Fruit fly (Drosophila melanogaster): ENCODE data around the gene nAChRbeta1.

Gene nAChRbeta1

DNA sequence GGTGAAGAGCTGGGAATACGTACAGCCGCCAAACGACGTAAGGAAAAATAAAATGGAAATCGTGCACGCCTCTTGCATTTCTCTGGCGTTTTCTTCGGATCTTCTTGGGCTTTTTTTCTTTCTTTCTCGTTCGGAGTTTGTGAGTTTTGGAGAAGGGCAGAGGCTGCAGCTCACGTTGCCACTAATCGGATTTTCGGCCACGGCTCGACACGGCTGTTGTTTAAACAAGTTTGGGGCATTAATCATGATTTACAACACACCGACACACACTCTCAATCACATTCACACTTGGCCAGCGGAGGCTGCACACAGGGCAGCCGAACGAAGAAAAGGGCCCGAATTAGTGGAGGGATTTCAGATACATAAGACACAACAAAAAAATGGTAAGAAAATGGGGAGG is 32.8 kb upstream of the nAChRbeta1 start:
- no peak for TF ChIP-seq psq (optimal IDR thresholded peaks at IDR 0.05)
- no peak for TF ChIP-seq insv (optimal IDR thresholded peaks at IDR 0.05)
- no peak for TF ChIP-seq ttk (optimal IDR thresholded peaks at IDR 0.05)

DNA sequence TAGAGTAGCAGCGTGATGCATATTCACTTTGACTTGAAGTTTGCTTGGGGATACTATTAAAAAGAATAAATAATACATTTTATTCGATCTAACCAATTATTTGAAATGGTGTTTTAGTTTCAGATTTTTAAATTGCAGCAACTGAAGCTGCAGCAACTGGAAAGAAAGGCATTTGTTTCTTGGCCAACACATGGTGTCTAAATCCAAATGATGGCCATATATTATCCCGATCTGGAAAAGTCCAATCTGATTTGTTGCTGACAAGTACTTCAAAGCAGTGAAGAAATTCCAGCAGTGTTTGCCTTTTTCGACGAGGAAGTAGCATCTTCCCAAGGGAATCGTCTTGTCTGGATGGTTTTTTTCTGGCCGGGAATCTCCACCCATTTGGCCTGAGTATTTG is 32.0 kb upstream of the nAChRbeta1 start:
- no peak for TF ChIP-seq psq (optimal IDR thresholded peaks at IDR 0.05)
- no peak for TF ChIP-seq h (optimal IDR thresholded peaks at IDR 0.05)
- no peak for TF ChIP-seq ttk (optimal IDR thresholded peaks at IDR 0.05)
- TF ChIP-seq insv (optimal IDR thresholded peaks at IDR 0.05): no peak
- no peak for TF ChIP-seq Sin3A (optimal IDR thresholded peaks at IDR 0.05)
- no peak for TF ChIP-seq Myc (optimal IDR thresholded peaks at IDR 0.05)

DNA sequence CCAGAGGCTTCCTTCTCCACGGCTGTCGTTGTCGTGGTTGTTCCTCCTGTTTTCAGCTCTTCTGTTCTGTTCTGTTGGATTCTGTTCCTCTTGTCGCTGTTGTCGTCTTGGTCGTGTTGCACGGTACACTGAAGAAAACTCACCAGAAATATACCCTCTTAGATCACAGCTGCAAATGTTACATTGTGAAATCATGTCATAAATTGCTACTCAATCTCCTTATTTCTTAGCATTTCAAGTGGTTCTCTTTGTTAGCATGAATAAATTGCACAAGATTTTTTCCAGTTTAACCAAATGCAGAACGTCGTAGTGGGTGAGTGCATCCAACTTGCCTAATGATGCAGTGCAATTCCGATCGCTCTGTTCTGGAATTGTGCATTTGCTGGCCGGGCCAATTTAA is 31.3 kb upstream of the nAChRbeta1 start:
- TF ChIP-seq h (optimal IDR thresholded peaks at IDR 0.05): no peak
- no peak for TF ChIP-seq ttk (optimal IDR thresholded peaks at IDR 0.05)
- no peak for TF ChIP-seq Myc (optimal IDR thresholded peaks at IDR 0.05)
- no peak for TF ChIP-seq insv (optimal IDR thresholded peaks at IDR 0.05)
- no peak for TF ChIP-seq Sin3A (optimal IDR thresholded peaks at IDR 0.05)
- TF ChIP-seq psq (optimal IDR thresholded peaks at IDR 0.05): no peak

DNA sequence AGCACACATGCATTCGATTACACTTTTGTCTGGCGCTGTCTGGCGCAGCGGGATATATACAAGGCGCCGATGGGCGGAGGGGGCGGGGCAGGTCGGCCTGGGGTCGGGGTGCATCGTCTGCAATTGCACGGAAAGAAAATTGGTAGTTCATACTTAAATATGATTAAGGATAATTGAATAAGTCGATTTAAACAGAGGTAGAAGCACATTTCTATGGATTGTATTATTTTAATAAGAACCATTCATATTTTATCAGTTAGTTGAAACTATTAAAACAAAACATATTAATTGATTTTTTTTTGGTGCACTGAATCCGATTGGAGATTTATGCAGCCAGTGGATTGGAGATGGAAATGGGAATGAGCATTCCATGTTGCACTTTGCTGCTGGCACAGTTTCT is 29.2 kb upstream of the nAChRbeta1 start:
- TF ChIP-seq psq (optimal IDR thresholded peaks at IDR 0.05) (no peak), ttk (optimal IDR thresholded peaks at IDR 0.05) (no peak), h (optimal IDR thresholded peaks at IDR 0.05) (no peak), Myc (optimal IDR thresholded peaks at IDR 0.05) (no peak), insv (optimal IDR thresholded peaks at IDR 0.05) (no peak), Sin3A (optimal IDR thresholded peaks at IDR 0.05) (no peak)

DNA sequence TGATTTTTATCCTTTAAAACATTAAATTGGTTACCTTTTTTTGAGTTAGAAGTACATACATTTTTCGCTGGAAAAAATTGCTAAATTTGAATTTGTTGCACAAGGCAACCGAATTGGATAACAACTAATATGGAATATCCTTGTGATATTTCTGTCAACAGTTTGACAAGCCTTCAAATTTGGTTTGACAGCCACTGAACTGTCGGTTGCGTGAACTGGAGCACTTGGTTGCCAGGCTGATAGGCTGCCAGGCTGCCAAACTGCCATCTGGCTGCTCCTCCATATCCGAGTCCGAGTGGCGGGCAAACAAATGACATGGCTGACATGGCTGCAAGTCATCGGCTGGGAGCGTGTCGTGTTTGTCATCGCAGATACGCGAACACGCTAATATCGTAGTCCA is 27.9 kb upstream of the nAChRbeta1 start:
- TF ChIP-seq Sin3A (optimal IDR thresholded peaks at IDR 0.05): no peak
- no peak for TF ChIP-seq h (optimal IDR thresholded peaks at IDR 0.05)
- no peak for TF ChIP-seq psq (optimal IDR thresholded peaks at IDR 0.05)
- no peak for TF ChIP-seq insv (optimal IDR thresholded peaks at IDR 0.05)
- TF ChIP-seq Myc (optimal IDR thresholded peaks at IDR 0.05): no peak
- TF ChIP-seq ttk (optimal IDR thresholded peaks at IDR 0.05): no peak

DNA sequence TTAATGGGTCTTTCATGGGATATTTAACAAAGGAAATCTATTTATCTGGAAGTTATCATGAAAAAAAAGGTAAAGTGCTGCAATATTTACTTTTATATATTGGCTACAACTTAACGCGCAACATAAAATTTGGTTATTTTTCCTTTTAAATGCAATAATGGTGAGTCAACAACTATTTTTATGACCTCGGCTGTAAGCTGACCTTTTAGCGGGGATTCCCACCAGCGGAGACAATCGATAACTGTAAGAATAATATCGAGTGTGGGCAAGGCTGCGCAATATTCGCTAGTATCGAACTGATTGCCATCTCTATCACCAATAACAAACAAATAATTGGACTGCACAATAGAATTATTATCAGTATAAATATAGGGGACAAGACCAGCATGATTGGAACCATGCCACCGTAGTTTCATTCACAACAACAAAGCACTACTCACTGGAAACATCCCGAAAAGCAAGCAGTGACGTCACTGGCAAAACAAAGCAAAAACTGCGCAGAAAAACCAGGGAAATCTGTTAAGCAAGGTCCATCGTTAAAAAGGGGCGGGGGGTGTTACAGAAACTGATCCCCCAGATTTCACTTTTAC is 25.9 kb upstream of the nAChRbeta1 start, which contains the start of gene Syx17:
Gene Syx17 (plus strand): TSS at position 308 of the 590 bp plus-strand sequence.
- TF ChIP-seq Sin3A (optimal IDR thresholded peaks at IDR 0.05): no peak
- no peak for TF ChIP-seq h (optimal IDR thresholded peaks at IDR 0.05)
- TF ChIP-seq ttk (optimal IDR thresholded peaks at IDR 0.05): no peak
- TF ChIP-seq insv (optimal IDR thresholded peaks at IDR 0.05): no peak
- TF ChIP-seq psq (optimal IDR thresholded peaks at IDR 0.05): no peak
- no peak for TF ChIP-seq Myc (optimal IDR thresholded peaks at IDR 0.05)

DNA sequence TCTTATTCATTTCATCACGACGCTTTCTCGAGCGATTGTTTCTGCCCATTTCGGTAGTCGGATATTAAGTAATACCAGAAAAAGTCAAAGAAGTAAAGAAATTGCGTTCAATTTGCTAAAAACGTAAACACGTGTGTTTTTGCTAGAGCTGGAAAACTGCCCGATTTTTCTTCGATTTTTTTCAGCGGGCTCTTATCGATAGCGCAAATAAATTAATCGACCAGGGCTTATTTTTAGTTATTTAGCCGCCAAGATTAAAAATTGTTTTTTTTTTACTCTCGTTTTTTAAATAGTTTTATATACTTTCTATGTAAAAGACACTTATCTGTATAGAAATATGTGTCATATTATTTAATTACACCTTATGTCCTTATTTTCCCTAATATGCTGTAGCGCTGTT is 23.2 kb upstream of the nAChRbeta1 start, which contains the start of gene CG15019:
Gene CG15019 (minus strand): TSS at position 138 of the 400 bp plus-strand sequence.
- TF ChIP-seq ttk (optimal IDR thresholded peaks at IDR 0.05) (no peak), Myc (optimal IDR thresholded peaks at IDR 0.05) (no peak), Sin3A (optimal IDR thresholded peaks at IDR 0.05) (no peak), psq (optimal IDR thresholded peaks at IDR 0.05) (no peak), h (optimal IDR thresholded peaks at IDR 0.05) (no peak), insv (optimal IDR thresholded peaks at IDR 0.05) (no peak)

DNA sequence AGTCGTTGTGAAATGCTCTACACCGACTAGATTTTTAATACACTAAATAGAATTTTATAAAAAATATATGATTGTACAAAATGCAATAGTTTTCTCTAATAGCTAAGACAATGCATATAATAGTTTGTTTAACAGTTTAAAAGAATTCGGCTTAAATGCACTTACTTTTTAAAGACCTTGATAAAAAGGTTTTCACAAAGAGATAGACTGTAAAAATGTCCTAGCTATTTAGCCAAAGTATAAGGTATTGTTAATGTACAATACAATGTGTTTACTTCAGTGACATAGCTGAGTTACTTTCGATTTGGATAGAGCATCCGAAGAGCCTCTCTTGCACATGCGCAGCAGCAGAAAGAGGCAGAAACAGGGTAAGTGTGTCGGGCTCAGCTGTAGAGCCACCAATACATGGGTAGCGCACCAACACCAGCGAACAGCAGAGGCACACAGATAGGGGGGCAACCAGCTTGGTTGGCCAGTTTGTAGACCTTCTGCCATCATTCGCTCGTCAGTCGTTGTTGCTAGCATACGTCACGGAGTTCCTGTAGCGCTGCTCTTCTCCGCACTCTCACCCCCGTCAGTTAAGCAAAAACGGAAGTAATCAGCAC is 22.4 kb upstream of the nAChRbeta1 start, which contains the start of gene TP53INP:
Gene TP53INP (plus strand): TSS at position 291 of the 605 bp plus-strand sequence.
- no peak for TF ChIP-seq insv (optimal IDR thresholded peaks at IDR 0.05)

DNA sequence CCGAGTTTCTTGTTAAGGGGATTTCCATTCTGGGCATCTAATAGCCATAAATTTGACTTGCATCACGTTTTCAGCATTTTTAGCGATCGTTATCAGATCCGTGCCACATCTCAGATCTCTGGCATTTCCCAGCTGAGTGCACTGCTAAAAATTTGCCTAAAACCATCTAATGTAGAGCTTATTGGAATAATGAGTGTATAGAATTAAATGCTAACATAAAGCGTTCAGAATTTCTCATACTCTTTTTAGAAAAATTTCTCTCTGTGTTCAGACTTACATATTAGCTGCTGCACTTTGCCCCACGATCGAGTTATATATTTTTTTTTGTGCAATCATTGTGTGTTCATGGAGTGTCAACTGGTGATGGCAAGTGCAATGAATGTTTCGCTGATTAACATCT is 21.4 kb upstream of the nAChRbeta1 start:
- TF ChIP-seq Myc (optimal IDR thresholded peaks at IDR 0.05): no peak

DNA sequence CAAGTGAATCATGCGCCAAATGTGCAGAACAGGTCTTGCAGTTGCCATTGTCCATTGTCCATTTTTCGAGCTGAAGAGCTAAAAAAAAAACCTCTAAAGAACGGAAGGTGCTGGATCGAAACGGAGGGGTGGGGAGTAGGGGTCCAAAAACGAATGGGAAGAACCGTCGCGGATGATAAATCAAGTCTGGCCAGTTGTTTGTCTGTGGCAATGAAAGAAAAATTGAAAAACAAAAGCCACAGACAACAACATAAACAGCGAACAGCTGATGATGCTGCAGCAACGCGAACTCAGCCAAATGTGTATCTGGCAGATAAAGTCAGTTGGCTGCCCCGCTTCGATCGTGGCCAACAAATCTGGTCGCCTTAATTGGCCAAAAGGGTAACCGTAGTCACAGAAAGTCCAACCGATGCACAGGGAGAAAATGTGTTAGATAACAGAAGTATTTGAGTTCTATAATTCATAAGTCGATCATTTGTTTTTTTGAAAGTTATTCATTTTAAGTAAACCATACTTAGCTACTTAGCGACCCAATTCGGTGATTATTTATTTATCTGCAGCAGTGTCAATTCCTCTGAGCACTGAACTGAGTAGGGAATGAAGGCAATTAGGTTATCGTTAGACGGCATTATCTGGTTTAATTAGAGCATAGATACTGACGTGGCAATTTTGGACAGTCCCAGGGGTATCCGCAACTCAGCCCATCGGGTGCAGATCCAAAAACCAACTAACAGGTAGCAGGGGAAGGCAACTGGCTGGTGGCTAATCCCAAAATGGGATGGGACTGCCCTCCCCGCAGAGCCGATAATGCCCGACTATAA is 20.6 kb upstream of the nAChRbeta1 start:
- no peak for TF ChIP-seq Sin3A (optimal IDR thresholded peaks at IDR 0.05)
- TF ChIP-seq insv (optimal IDR thresholded peaks at IDR 0.05): no peak
- TF ChIP-seq h (optimal IDR thresholded peaks at IDR 0.05): no peak
- TF ChIP-seq ttk (optimal IDR thresholded peaks at IDR 0.05): no peak
- TF ChIP-seq Myc (optimal IDR thresholded peaks at IDR 0.05): no peak
- TF ChIP-seq psq (optimal IDR thresholded peaks at IDR 0.05): no peak

DNA sequence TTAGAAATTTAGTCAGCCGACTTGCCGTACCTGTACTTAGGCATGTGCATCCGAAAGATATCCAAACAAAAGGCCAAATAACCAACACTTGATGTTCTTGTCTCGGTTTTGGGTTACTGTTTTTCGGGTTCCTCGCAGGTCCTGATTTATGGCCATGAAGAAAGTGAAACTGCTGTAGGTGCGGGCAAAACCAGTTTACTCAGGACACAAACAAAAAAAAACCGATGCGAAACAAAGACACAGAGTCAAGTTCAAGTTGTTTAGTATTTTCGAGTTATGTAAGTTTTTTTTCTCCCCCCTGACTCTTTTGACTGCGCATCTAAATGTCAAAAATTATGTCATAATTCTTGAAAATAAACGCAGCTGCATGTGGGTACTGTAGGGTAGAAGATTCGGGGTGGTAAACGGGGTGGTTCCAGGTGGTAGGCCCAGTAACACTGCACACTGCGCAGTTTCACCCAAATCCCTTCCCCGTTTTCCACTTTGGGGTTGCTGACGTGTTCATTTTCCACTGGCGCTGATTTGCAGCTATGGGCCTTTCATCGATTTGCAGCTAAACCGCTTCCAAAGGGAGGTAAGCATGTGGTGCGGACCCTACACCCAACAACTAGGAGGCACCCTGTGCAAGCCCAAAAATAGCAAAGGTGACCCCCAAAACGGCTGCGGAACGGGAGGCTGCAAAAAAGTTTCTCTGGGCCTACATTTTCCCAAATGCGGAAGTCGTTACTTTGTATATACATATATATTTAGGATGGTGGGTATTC is 19.8 kb upstream of the nAChRbeta1 start:
- TF ChIP-seq insv (optimal IDR thresholded peaks at IDR 0.05) (no peak), ttk (optimal IDR thresholded peaks at IDR 0.05) (no peak), h (optimal IDR thresholded peaks at IDR 0.05) (no peak), Sin3A (optimal IDR thresholded peaks at IDR 0.05) (no peak), Myc (optimal IDR thresholded peaks at IDR 0.05) (no peak), psq (optimal IDR thresholded peaks at IDR 0.05) (no peak)

All from Kc167 (cell line).